Worm (Caenorhabditis elegans): Measurements from ENCODE around the gene ifta-2.
A peak's percentile ranks its signal among the peaks of the same experiment; 100 is the strongest.

Gene ifta-2

ce11 chrIV:17293679-17294078 lies 8.2 kb downstream of the ifta-2 start:
- TF ChIP-seq ceh-16 (tag; optimal IDR thresholded peaks at IDR 0.05), result no peak
- TF ChIP-seq fkh-2 (tag; optimal IDR thresholded peaks at IDR 0.05), result no peak
- no peak for TF ChIP-seq nhr-28 (tag; optimal IDR thresholded peaks at IDR 0.05)
- no peak for TF ChIP-seq nhr-237 (tag; optimal IDR thresholded peaks at IDR 0.05)
- no peak for TF ChIP-seq elt-2 (tag; optimal IDR thresholded peaks at IDR 0.05)
- no peak for TF ChIP-seq nhr-67 (tag; optimal IDR thresholded peaks at IDR 0.05)
- no peak for TF ChIP-seq unc-62 (GFP tag; optimal IDR thresholded peaks at IDR 0.05)
- no peak for TF ChIP-seq nhr-23 (tag; optimal IDR thresholded peaks at IDR 0.05)
- peak; percentile 32 for TF ChIP-seq lin-15B (tag; optimal IDR thresholded peaks at IDR 0.05)
- TF ChIP-seq hmg-11 (tag; optimal IDR thresholded peaks at IDR 0.05), result peak; percentile 40
- TF ChIP-seq nhr-12 (tag; optimal IDR thresholded peaks at IDR 0.05), result no peak
- no peak for TF ChIP-seq nhr-25 (tag; optimal IDR thresholded peaks at IDR 0.05)
- TF ChIP-seq ceh-9 (tag; optimal IDR thresholded peaks at IDR 0.05), result no peak
- TF ChIP-seq ztf-11 (tag; optimal IDR thresholded peaks at IDR 0.05), result no peak
- TF ChIP-seq jun-1 (tag; optimal IDR thresholded peaks at IDR 0.05), result no peak
- TF ChIP-seq daf-12 (tag; optimal IDR thresholded peaks at IDR 0.05), result no peak
- peak; percentile 71 for TF ChIP-seq egl-5 (tag; optimal IDR thresholded peaks at IDR 0.05)
- TF ChIP-seq lin-39 (tag; optimal IDR thresholded peaks at IDR 0.05), result peak; percentile 72
- TF ChIP-seq pqm-1 (tag; optimal IDR thresholded peaks at IDR 0.05), result no peak
- TF ChIP-seq fos-1 (tag; optimal IDR thresholded peaks at IDR 0.05), result no peak

ce11 chrIV:17293068-17293467 lies 8.8 kb downstream of the ifta-2 start:
- TF ChIP-seq jun-1 (tag; optimal IDR thresholded peaks at IDR 0.05) (no peak), elt-1 (tag; optimal IDR thresholded peaks at IDR 0.05) (no peak), elt-2 (tag; optimal IDR thresholded peaks at IDR 0.05) (peak; percentile 59), pqm-1 (tag; optimal IDR thresholded peaks at IDR 0.05) (peak; percentile 55), hmg-11 (tag; optimal IDR thresholded peaks at IDR 0.05) (no peak), unc-62 (GFP tag; optimal IDR thresholded peaks at IDR 0.05) (no peak)

ce11 chrIV:17292350-17292749 lies 9.5 kb downstream of the ifta-2 start:
- TF ChIP-seq nhr-28 (tag; optimal IDR thresholded peaks at IDR 0.05) (no peak), ceh-9 (tag; optimal IDR thresholded peaks at IDR 0.05) (no peak), elt-2 (tag; optimal IDR thresholded peaks at IDR 0.05) (peak; percentile 59), pqm-1 (tag; optimal IDR thresholded peaks at IDR 0.05) (peak; percentile 72)

ce11 chrIV:17291629-17292199 lies 10.1 kb downstream of the ifta-2 start, which contains the start of the genes T28F3.11 and slc-17.4:
Gene T28F3.11, minus strand, starts transcription at chrIV:17291679.
Gene slc-17.4, minus strand, starts transcription at chrIV:17291733.
- TF ChIP-seq nhr-11 (tag; optimal IDR thresholded peaks at IDR 0.05), result no peak
- no peak for TF ChIP-seq ztf-11 (tag; optimal IDR thresholded peaks at IDR 0.05)
- TF ChIP-seq zag-1 (tag; optimal IDR thresholded peaks at IDR 0.05), result no peak
- no peak for TF ChIP-seq snpc-4 (tag; optimal IDR thresholded peaks at IDR 0.05)
- no peak for TF ChIP-seq skn-1 (tag; optimal IDR thresholded peaks at IDR 0.05)
- no peak for TF ChIP-seq nhr-77 (tag; optimal IDR thresholded peaks at IDR 0.05)
- TF ChIP-seq nhr-43 (tag; optimal IDR thresholded peaks at IDR 0.05; ENCODE audit: poor library complexity, severe bottlenecking), result no peak
- TF ChIP-seq pqm-1 (tag; optimal IDR thresholded peaks at IDR 0.05), result no peak
- no peak for TF ChIP-seq lin-15B (tag; optimal IDR thresholded peaks at IDR 0.05)
- no peak for TF ChIP-seq fkh-2 (tag; optimal IDR thresholded peaks at IDR 0.05)
- TF ChIP-seq nhr-23 (tag; optimal IDR thresholded peaks at IDR 0.05), result no peak
- TF ChIP-seq fos-1 (tag; optimal IDR thresholded peaks at IDR 0.05), result no peak
- TF ChIP-seq nhr-12 (tag; optimal IDR thresholded peaks at IDR 0.05), result no peak
- no peak for TF ChIP-seq fkh-10 (GFP tag; optimal IDR thresholded peaks at IDR 0.05)
- no peak for TF ChIP-seq tbx-2 (tag; optimal IDR thresholded peaks at IDR 0.05)
- no peak for TF ChIP-seq elt-2 (tag; optimal IDR thresholded peaks at IDR 0.05)
- no peak for TF ChIP-seq daf-12 (tag; optimal IDR thresholded peaks at IDR 0.05)
- no peak for TF ChIP-seq egl-5 (tag; optimal IDR thresholded peaks at IDR 0.05)
- no peak for TF ChIP-seq ZK546.5 (tag; optimal IDR thresholded peaks at IDR 0.05)

- no peak for TF ChIP-seq mml-1 (tag; optimal IDR thresholded peaks at IDR 0.05)
- peak; percentile 13 for TF ChIP-seq egl-5 (tag; optimal IDR thresholded peaks at IDR 0.05)
- peak; percentile 3 for TF ChIP-seq elt-2 (tag; optimal IDR thresholded peaks at IDR 0.05)
Observed at ce11 chrIV:17287908-17288675, 13.7 kb downstream of the ifta-2 start, which contains the start of gene zipt-7.1. Gene zipt-7.1, minus strand, starts transcription at chrIV:17288139.

Measured in whole organism, L3 larva.